Fruit fly (Drosophila melanogaster): Measurements from ENCODE around the gene Ctl2.

Ctl2 gene

dm6 chr3R:29148072-29148471 is 24.9 kb downstream of the Ctl2 start, which contains the start of the genes CG11882 and Pglym78 (continued):
- TF ChIP-seq CG7928 (GFP tag; optimal IDR thresholded peaks at IDR 0.05) (peak; percentile 17), bab2 (GFP tag; optimal IDR thresholded peaks at IDR 0.05) (peak; percentile 51), Adf1 (GFP tag; IDR thresholded peaks at IDR 0.05) (peak; percentile 65; the same call in 1 of the 2 replicates), CG16779 (GFP tag; IDR thresholded peaks at IDR 0.05) (no peak), ATbp (GFP tag; optimal IDR thresholded peaks at IDR 0.05) (no peak), Antp (GFP tag; optimal IDR thresholded peaks at IDR 0.05) (peak; percentile 78), peb (GFP tag; IDR thresholded peaks at IDR 0.05) (0 out of 2 replicates have a peak, but pooled peaks have one; percentile 20), CG9817 (tag; optimal IDR thresholded peaks at IDR 0.05) (peak; percentile 20), BtbVII (GFP tag; optimal IDR thresholded peaks at IDR 0.05) (no peak), ERR (GFP tag; optimal IDR thresholded peaks at IDR 0.05) (peak; percentile 100), Sin3A (optimal IDR thresholded peaks at IDR 0.05) (peak; percentile 66), run (tag; optimal IDR thresholded peaks at IDR 0.05) (no peak), sisA (GFP tag; IDR thresholded peaks at IDR 0.05) (peak; percentile 56), CG2129 (GFP tag; IDR thresholded peaks at IDR 0.05; ENCODE audit: partially characterized antibody) (0 out of 2 replicates have a peak, but pooled peaks have one; percentile 15), TFAM (GFP tag; optimal IDR thresholded peaks at IDR 0.05) (no peak), Lpt (GFP tag; optimal IDR thresholded peaks at IDR 0.05) (no peak), vnd (GFP tag; IDR thresholded peaks at IDR 0.05; ENCODE audit: partially characterized antibody) (no peak), Lim3 (GFP tag; IDR thresholded peaks at IDR 0.05) (no peak), pnt (GFP tag; optimal IDR thresholded peaks at IDR 0.05) (peak; percentile 32), CG7357 (GFP tag; IDR thresholded peaks at IDR 0.05) (no peak), Doc2 (GFP tag; IDR thresholded peaks at IDR 0.05) (no peak), lilli (GFP tag; optimal IDR thresholded peaks at IDR 0.05) (peak; percentile 78), wdn (GFP tag; IDR thresholded peaks at IDR 0.05) (peak; percentile 41; the same call in 1 of the 2 replicates), prd (optimal IDR thresholded peaks at IDR 0.05) (no peak), prd (GFP tag; IDR thresholded peaks at IDR 0.05) (peak; percentile 33; the same call in 1 of the 3 replicates), inv (GFP tag; IDR thresholded peaks at IDR 0.05; ENCODE audit: partially characterized antibody) (peak; percentile 30; the same call in 1 of the 2 replicates), CG10209 (GFP tag; optimal IDR thresholded peaks at IDR 0.05) (no peak), Atf-2 (GFP tag; optimal IDR thresholded peaks at IDR 0.05) (no peak), CG17186 (GFP tag; optimal IDR thresholded peaks at IDR 0.05) (peak; percentile 92), CG15601 (tag; optimal IDR thresholded peaks at IDR 0.05) (peak; percentile 54), CG3065 (GFP tag; optimal IDR thresholded peaks at IDR 0.05) (peak; percentile 27), insv (GFP tag; optimal IDR thresholded peaks at IDR 0.05) (peak; percentile 100), nerfin-1 (tag; optimal IDR thresholded peaks at IDR 0.05) (peak; percentile 28), Dip2 (GFP tag; IDR thresholded peaks at IDR 0.05) (no peak), sc (optimal IDR thresholded peaks at IDR 0.05) (no peak), sc (GFP tag; optimal IDR thresholded peaks at IDR 0.05) (no peak), org-1 (GFP tag; optimal IDR thresholded peaks at IDR 0.05) (no peak), ato (GFP tag; IDR thresholded peaks at IDR 0.05; ENCODE audit: partially characterized antibody) (peak; percentile 72), slbo (GFP tag; IDR thresholded peaks at IDR 0.05) (peak; percentile 74), Opbp (GFP tag; IDR thresholded peaks at IDR 0.05; ENCODE audit: partially characterized antibody) (peak; percentile 66), CG7556 (GFP tag; optimal IDR thresholded peaks at IDR 0.05) (no peak), CG3995 (GFP tag; optimal IDR thresholded peaks at IDR 0.05) (no peak), fru (optimal IDR thresholded peaks at IDR 0.05) (no peak), zfh2 (GFP tag; optimal IDR thresholded peaks at IDR 0.05) (peak; percentile 63), CG14710 (tag; optimal IDR thresholded peaks at IDR 0.05) (peak; percentile 41), kay (GFP tag; optimal IDR thresholded peaks at IDR 0.05) (peak; percentile 20), CG30020 (tag; optimal IDR thresholded peaks at IDR 0.05) (no peak), CG11504 (tag; optimal IDR thresholded peaks at IDR 0.05) (no peak), aop (GFP tag; IDR thresholded peaks at IDR 0.05) (no peak), nerfin-2 (GFP tag; IDR thresholded peaks at IDR 0.05; ENCODE audit: partially characterized antibody) (peak; percentile 45; the same call in 1 of the 2 replicates), jumu (GFP tag; optimal IDR thresholded peaks at IDR 0.05) (peak; percentile 70), Six4 (GFP tag; optimal IDR thresholded peaks at IDR 0.05) (peak; percentile 17)
